Worm (Caenorhabditis elegans) whole organism, L4/young adult: ENCODE data around the gene mdh-1.

Experiments used
- W03F9.2 ChIP-seq: fragments of 150-350 bp; optimal IDR thresholded peaks from 2 replicates; lab custom pipeline; 2014; ENCODE audit warnings: missing biosample characterization, missing genetic modification characterization
- him-1 ChIP-seq: sonication (generic microtip); optimal IDR thresholded peaks from 2 replicates; lab custom pipeline; 2016; ENCODE audit warnings: missing genotype, missing genetic modification reagents, missing genetic modification characterization, missing compliant biosample characterization

- TF ChIP-seq him-1, result no peak
- no peak for TF ChIP-seq W03F9.2 (tag; lab: Kevin White, UChicago)
These were observed 9.9 kb downstream of the mdh-1 start for ce11 chrV:6506238-6506956.
